Fruit fly (Drosophila melanogaster): ENCODE data around the gene CG14073.
A peak's percentile ranks its signal among the peaks of the same experiment; 100 is the strongest.

dm6 chr3L:18791232-18792008, 29.1 kb downstream of the CG14073 start:
- TF ChIP-seq unc-4 (GFP tag; IDR thresholded peaks at IDR 0.05; ENCODE audit: partially characterized antibody) (no peak), bab2 (GFP tag; optimal IDR thresholded peaks at IDR 0.05) (peak; percentile 32), Dll (GFP tag; IDR thresholded peaks at IDR 0.05; ENCODE audit: partially characterized antibody) (no peak), YL-1 (GFP tag; optimal IDR thresholded peaks at IDR 0.05) (no peak), psq (GFP tag; optimal IDR thresholded peaks at IDR 0.05) (no peak), lbe (GFP tag; optimal IDR thresholded peaks at IDR 0.05) (no peak), HLH4C (GFP tag; IDR thresholded peaks at IDR 0.05; ENCODE audit: partially characterized antibody) (no peak), CG43689 (GFP tag; IDR thresholded peaks at IDR 0.05) (no peak), CkIIα-i1 (GFP tag; IDR thresholded peaks at IDR 0.05) (0 out of 2 replicates have a peak, but pooled peaks have one; percentile 8), Jarid2 (GFP tag; optimal IDR thresholded peaks at IDR 0.05) (no peak), sima (GFP tag; optimal IDR thresholded peaks at IDR 0.05) (no peak), gsb (GFP tag; IDR thresholded peaks at IDR 0.05) (no peak), CG12769 (tag; optimal IDR thresholded peaks at IDR 0.05) (peak; percentile 51), lola (GFP tag; optimal IDR thresholded peaks at IDR 0.05) (peak in 1 of 3 experiments; percentile 46)

Data from whole organism, embryonic.